Worm (Caenorhabditis elegans) whole organism, L4 larva: Measurements from ENCODE around the gene exc-7.

ENCODE experiments used
- Y48G9A.11 ChIP-seq: fragments of 200-800 bp; sonication (Bioruptor generic); IDR thresholded peaks from 2 replicates; pipeline ENCODE4 v1.3.6; 2022; ENCODE audit warnings: missing genetic modification reagents, missing genetic modification characterization, missing compliant biosample characterization
- ceh-44 ChIP-seq: fragments of 200-800 bp; sonication (Bioruptor generic); IDR thresholded peaks from 2 replicates; pipeline ENCODE4 v1.3.6; 2022; ENCODE audit warnings: missing genetic modification reagents, missing genetic modification characterization, missing compliant biosample characterization
- ceh-82 ChIP-seq: sonication (generic microtip); optimal IDR thresholded peaks from 2 replicates; lab custom pipeline; 2017; ENCODE audit warnings: missing biosample characterization, missing genetic modification characterization
- dve-1 ChIP-seq: sonication (generic microtip); optimal IDR thresholded peaks from 2 replicates; lab custom pipeline; 2017; ENCODE audit warnings: antibody characterized with exemption, mild to moderate bottlenecking, missing genetic modification characterization, missing compliant biosample characterization; ENCODE audit not compliant: insufficient read depth
- hlh-11 ChIP-seq: fragments of 200-800 bp; sonication (Bioruptor generic); optimal IDR thresholded peaks from 2 replicates; lab custom pipeline; 2018; ENCODE audit warnings: mild to moderate bottlenecking, missing genetic modification characterization, missing compliant biosample characterization
- jun-1 ChIP-seq: fragments of 150-350 bp; optimal IDR thresholded peaks from 2 replicates; lab custom pipeline; 2014; ENCODE audit warnings: missing biosample characterization, missing genetic modification reagents, missing genetic modification characterization
- lsy-2 ChIP-seq, 2 experiments: fragments of 150-350 bp in 1 of 2; sonication (generic microtip) in 1 of 2; optimal IDR thresholded peaks; 2 replicates each; lab custom pipeline; 2014 to 2017; ENCODE audit warnings: missing biosample characterization in 2 of 2, missing genetic modification characterization in 2 of 2
- nhr-76 ChIP-seq: fragments of 150-350 bp; optimal IDR thresholded peaks from 2 replicates; lab custom pipeline; 2014; ENCODE audit warnings: missing biosample characterization, missing genetic modification characterization
- pha-4 ChIP-seq, 2 experiments: fragments of 150-350 bp in 1 of 2; fragments of 200-800 bp in 1 of 2; sonication (Bioruptor generic) in 1 of 2; IDR thresholded peaks in 1 of 2; optimal IDR thresholded peaks in 1 of 2; 2 replicates each; pipeline versions ENCODE4 v1.3.6 to Lab custom; 2014 to 2022; ENCODE audit warnings: missing genetic modification characterization in 2 of 2, missing genetic modification reagents in 2 of 2, missing biosample characterization in 1 of 2, missing compliant biosample characterization in 1 of 2
- snpc-4 ChIP-seq: fragments of 150-350 bp; optimal IDR thresholded peaks from 2 replicates; lab custom pipeline; 2014; ENCODE audit warnings: missing biosample characterization, missing genetic modification characterization
- spr-3 ChIP-seq: fragments of 200-800 bp; sonication (Bioruptor generic); optimal IDR thresholded peaks from 2 replicates; lab custom pipeline; 2018; ENCODE audit warnings: mild to moderate bottlenecking, missing genetic modification characterization, missing compliant biosample characterization
- ztf-11 ChIP-seq: fragments of 150-350 bp; optimal IDR thresholded peaks from 2 replicates; lab custom pipeline; 2014; ENCODE audit warnings: missing biosample characterization, missing genetic modification characterization

DNA sequence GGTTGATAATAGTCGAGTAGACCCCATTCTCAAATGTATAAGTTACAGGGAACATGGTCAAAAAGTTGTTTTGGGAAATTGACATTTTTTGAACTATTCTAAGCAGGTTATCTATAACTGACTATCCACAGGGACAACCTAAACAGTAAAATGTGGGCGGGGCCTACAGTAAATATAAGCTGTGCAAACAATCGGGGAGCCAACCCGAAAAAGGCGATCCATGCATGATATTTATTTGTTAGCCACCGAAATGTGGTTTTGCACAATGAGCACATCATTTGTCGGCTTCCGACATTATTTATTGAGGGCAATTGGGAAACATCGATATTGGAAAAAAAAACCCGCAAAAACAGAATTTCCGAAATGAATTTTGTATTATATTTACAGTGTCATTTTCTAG, 39.0 kb downstream of the exc-7 start, which contains the start of gene hlh-6:
- TF ChIP-seq Y48G9A.11 (GFP tag; lab: Robert Waterston, UW) (no peak), snpc-4 (no peak), jun-1 (tag; lab: Kevin White, UChicago) (no peak), pha-4 (GFP tag; IDR thresholded peaks at IDR 0.05; lab: Robert Waterston, UW) (no peak), pha-4 (tag; optimal IDR thresholded peaks at IDR 0.05; lab: Kevin White, UChicago) (no peak), ceh-44 (GFP tag; lab: Robert Waterston, UW) (no peak), lsy-2 (tag; optimal IDR thresholded peaks at IDR 0.05; lab: Kevin White, UChicago) (no peak), ztf-11 (no peak), ceh-82 (tag; lab: Kevin White, UChicago) (no peak), dve-1 (tag; lab: Kevin White, UChicago) (no peak), spr-3 (GFP tag; lab: Kevin White, UChicago) (no peak), hlh-11 (no peak), nhr-76 (tag; lab: Kevin White, UChicago) (no peak)
